In the genomic region with DNA sequence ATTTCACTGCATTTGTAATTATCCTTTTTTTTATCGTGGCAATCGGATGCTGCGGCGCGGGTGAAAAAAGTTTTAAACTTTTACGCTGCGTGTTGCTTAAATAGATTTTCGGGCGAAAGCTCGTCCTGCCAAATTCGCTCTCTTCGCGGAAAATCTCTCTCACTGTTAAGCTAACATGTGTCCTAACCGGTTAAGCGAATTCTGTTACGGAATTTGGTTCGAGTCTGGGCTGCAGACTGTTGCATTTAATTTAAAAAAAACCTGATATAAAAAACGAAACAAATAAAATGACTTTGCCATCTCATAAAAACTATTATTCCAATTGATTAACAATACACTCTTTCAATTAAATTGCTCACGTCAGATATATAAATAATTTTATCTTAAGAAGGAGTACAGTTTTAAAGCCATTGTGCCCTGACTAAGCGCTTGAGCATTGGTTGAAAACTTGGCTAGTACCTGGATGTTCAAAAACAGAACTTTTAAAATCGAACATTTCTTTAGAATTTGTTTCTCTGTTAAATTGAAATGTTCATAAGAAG, we compare ENCODE assay signal across 2 fruit fly cellular contexts.
TF ChIP-seq lines count a peak whose summit lies in the region.

A gene (minus strand): TSS at position 51 of the 542 bp plus-strand sequence.

- TF ChIP-seq CTCF in whole organism, embryonic (GFP tag; optimal IDR thresholded peaks at IDR 0.05; lab: Kevin White, UChicago) = peak; percentile 67

TF ChIP-seq in whole organism, embryonic, 481 proteins besides CTCF, POLR2A, EP300 and RAD21 (continues in another document):
- TF ChIP-seq CG2712 (tag; optimal IDR thresholded peaks at IDR 0.05; lab: Kevin White, UChicago) (peak; percentile 1), trem (tag; optimal IDR thresholded peaks at IDR 0.05; lab: Kevin White, UChicago) (peak; percentile 9), stwl (tag; optimal IDR thresholded peaks at IDR 0.05; lab: Kevin White, UChicago) (peak; percentile 23), row (GFP tag; IDR thresholded peaks at IDR 0.05; lab: Robert Waterston, UW) (no peak), CG30020 (tag; optimal IDR thresholded peaks at IDR 0.05; lab: Kevin White, UChicago) (no peak), CG10959 (GFP tag; IDR thresholded peaks at IDR 0.05; lab: Robert Waterston, UW) (no peak), Oli (tag; optimal IDR thresholded peaks at IDR 0.05; lab: Kevin White, UChicago) (no peak), CG31388 (GFP tag; optimal IDR thresholded peaks at IDR 0.05; lab: Kevin White, UChicago) (no peak), CG6654 (GFP tag; optimal IDR thresholded peaks at IDR 0.05; lab: Kevin White, UChicago) (peak; percentile 99), CG12299 (tag; optimal IDR thresholded peaks at IDR 0.05; lab: Kevin White, UChicago) (no peak), CG31441 (GFP tag; IDR thresholded peaks at IDR 0.05; lab: Robert Waterston, UW) (no peak), CG10267 (tag; optimal IDR thresholded peaks at IDR 0.05; lab: Kevin White, UChicago) (peak; percentile 6), nmo (GFP tag; optimal IDR thresholded peaks at IDR 0.05; lab: Kevin White, UChicago) (peak; percentile 39), CG15269 (tag; optimal IDR thresholded peaks at IDR 0.05; lab: Kevin White, UChicago) (no peak), az2 (GFP tag; optimal IDR thresholded peaks at IDR 0.05; lab: Kevin White, UChicago) (no peak), dmrt11E (tag; optimal IDR thresholded peaks at IDR 0.05; lab: Kevin White, UChicago) (no peak), sens (GFP tag; lab: Kevin White, UChicago) (peak; percentile 75), scrt (GFP tag; optimal IDR thresholded peaks at IDR 0.05; lab: Kevin White, UChicago) (peak; percentile 66), dimm (GFP tag; IDR thresholded peaks at IDR 0.05; lab: Robert Waterston, UW) (no peak), Scr (GFP tag; IDR thresholded peaks at IDR 0.05; lab: Robert Waterston, UW; ENCODE audit: partially characterized antibody) (no peak), sob (GFP tag; IDR thresholded peaks at IDR 0.05; lab: Robert Waterston, UW) (no peak), pita (GFP tag; optimal IDR thresholded peaks at IDR 0.05; lab: Kevin White, UChicago) (peak; percentile 84), CG6683 (GFP tag; optimal IDR thresholded peaks at IDR 0.05; lab: Kevin White, UChicago) (no peak), Side (GFP tag; optimal IDR thresholded peaks at IDR 0.05; lab: Kevin White, UChicago) (no peak), CG2116 (GFP tag; optimal IDR thresholded peaks at IDR 0.05; lab: Kevin White, UChicago) (peak; percentile 17), sisA (GFP tag; IDR thresholded peaks at IDR 0.05; lab: Robert Waterston, UW) (no peak), hkb (optimal IDR thresholded peaks at IDR 0.05; lab: Kevin White, UChicago) (peak; percentile 27), hkb (GFP tag; IDR thresholded peaks at IDR 0.05; lab: Robert Waterston, UW) (no peak), nerfin-1 (tag; optimal IDR thresholded peaks at IDR 0.05; lab: Kevin White, UChicago) (peak; percentile 79), salm (tag; optimal IDR thresholded peaks at IDR 0.05; lab: Kevin White, UChicago) (no peak), dm (GFP tag; optimal IDR thresholded peaks at IDR 0.05; lab: Kevin White, UChicago) (no peak), CG11247 (GFP tag; IDR thresholded peaks at IDR 0.05; lab: Robert Waterston, UW) (no peak), sqz (GFP tag; optimal IDR thresholded peaks at IDR 0.05; lab: Kevin White, UChicago) (peak; percentile 6), Trl (optimal IDR thresholded peaks at IDR 0.05; lab: Kevin White, UChicago) (peak in 1 of 2 experiments; percentile 20), Trl (GFP tag; optimal IDR thresholded peaks at IDR 0.05; lab: Kevin White, UChicago) (no peak), CG32532 (GFP tag; IDR thresholded peaks at IDR 0.05; lab: Robert Waterston, UW) (no peak), Tbp (GFP tag; optimal IDR thresholded peaks at IDR 0.05; lab: Kevin White, UChicago) (peak; percentile 42), CG10431 (GFP tag; optimal IDR thresholded peaks at IDR 0.05; lab: Kevin White, UChicago) (no peak), CoRest (tag; optimal IDR thresholded peaks at IDR 0.05; lab: Kevin White, UChicago) (peak; percentile 14), CG6272 (GFP tag; IDR thresholded peaks at IDR 0.05; lab: Robert Waterston, UW) (no peak), cad (GFP tag; optimal IDR thresholded peaks at IDR 0.05; lab: Kevin White, UChicago) (peak; percentile 78), Hmx (GFP tag; optimal IDR thresholded peaks at IDR 0.05; lab: Kevin White, UChicago) (no peak), ATbp (GFP tag; optimal IDR thresholded peaks at IDR 0.05; lab: Kevin White, UChicago) (no peak), B-H1 (GFP tag; IDR thresholded peaks at IDR 0.05; lab: Robert Waterston, UW) (no peak), Asciz (GFP tag; optimal IDR thresholded peaks at IDR 0.05; lab: Kevin White, UChicago) (no peak)

TF ChIP-seq in whole organism, wandering third instar larva, 38 proteins besides CTCF, POLR2A, EP300 and RAD21:
- TF ChIP-seq Dfd (GFP tag; optimal IDR thresholded peaks at IDR 0.05; lab: Kevin White, UChicago) (no peak), Myc (optimal IDR thresholded peaks at IDR 0.05; lab: Kevin White, UChicago) (peak; percentile 73), sage (GFP tag; optimal IDR thresholded peaks at IDR 0.05; lab: Kevin White, UChicago) (no peak)
